Worm (Caenorhabditis elegans) whole organism, dauer: ENCODE results near the gene comt-1.

Source experiments
- unc-62 ChIP-seq: sonication (generic microtip); optimal IDR thresholded peaks from 2 replicates; lab custom pipeline; 2017; ENCODE audit warnings: missing biosample characterization, missing genetic modification reagents, missing genetic modification characterization

Gene comt-1

DNA sequence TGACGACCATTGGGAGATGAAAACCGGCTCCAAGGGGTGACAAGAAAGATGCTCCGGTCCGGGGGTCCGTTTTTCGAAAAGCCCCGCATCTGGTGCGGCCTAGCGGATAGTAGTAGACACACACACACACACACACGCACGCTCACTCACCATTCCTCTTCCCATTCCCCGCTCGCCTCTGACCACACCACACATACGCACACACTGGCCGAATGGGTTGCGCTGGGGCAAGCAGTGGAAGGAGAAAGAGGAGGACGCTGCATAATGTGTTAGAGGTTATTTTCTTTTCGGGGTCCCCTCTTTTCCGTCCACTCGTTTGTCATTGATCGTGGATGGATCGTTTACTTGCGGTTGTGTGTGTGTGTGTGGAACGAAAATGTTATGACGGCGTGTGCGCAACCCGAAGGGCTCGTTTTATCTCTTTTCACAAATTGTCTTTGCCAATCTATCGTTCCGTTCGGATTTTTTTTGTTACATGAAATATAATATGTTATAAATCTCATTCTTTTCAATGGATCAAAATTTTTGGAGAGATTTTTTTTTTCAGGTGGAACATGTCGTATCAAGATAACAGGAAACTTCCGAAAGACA, 23.1 kb upstream of the comt-1 start, which contains the start of gene vang-1:
vang-1 (plus strand) TSS at position 541 of the 591 bp plus-strand sequence.
- TF ChIP-seq unc-62 (GFP tag; lab: Kevin White, UChicago), result no peak

DNA sequence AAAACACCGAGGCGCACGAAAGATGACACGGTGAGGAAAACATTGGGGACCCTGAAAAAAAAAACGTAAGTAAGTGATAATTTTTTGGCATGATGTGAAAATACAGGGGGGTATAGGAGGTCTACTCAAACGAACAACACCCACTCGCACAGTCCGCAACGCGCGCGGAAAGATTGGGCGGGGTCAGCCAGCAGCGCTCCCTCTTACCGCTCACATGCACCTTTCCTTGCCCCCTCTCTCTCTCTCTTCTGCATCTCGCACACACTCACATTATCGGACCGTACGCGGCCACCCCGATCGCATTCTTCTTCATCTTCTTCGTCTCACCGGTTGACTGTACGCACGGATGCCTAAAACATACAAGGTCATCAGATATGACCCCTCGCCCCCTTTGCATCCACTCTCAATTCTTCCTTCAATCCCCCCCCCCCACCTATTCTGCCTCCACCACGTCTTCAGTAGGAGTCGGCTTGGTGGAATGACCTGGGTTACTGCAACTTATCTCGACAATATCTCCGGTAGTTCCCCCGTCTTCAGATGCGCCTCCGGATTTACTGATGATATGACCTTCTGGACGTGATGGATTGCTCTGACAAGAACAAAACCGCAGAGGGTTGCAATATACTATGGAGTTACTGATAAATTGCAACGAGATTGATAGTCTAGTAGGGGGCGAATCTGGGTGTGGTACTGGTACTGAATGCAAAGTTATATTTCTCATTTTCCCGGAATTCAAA, 17.4 kb upstream of the comt-1 start, which contains the start of gene F53B3.5:
F53B3.5 (minus strand) TSS at position 51 of the 737 bp plus-strand sequence.
- TF ChIP-seq unc-62 (GFP tag; lab: Kevin White, UChicago), result no peak

DNA sequence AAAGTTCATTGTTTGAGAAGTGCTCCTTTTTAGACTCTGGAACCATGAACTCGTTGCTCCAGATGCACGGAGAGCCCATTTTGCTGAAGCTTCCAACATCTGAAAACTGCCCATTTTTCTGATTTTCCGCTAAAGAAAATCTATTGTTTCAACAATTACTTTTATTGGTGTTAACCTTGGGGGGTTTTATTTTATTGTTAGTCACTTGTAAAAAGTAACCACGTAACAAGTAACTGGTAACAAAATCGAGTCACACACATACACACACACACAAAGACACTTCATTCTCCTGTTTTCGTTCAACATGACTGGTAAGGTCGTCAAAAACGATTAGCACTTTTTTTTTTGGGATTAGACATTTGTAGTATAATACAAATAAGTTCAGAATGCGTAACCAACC, 15.2 kb upstream of the comt-1 start:
- no peak for TF ChIP-seq unc-62 (GFP tag; lab: Kevin White, UChicago)

DNA sequence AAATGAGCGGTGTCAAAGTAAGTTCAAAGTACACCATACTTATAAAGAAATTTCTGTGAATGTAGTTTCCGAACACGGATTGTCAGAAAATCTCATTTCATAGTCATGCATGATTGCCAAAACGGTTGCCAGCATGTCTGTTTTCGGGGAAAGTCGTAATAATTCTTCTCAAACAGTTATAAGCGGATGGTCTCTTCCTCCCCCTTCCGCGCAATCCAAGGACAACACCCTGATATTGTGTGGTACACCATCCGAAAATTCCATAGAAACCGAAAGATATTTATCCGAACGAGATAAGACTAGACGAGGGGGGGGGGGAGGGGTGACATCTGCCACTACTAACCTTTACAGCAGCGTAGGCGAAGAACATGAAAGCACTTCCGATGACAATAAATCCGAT, 12.3 kb upstream of the comt-1 start:
- no peak for TF ChIP-seq unc-62 (GFP tag; lab: Kevin White, UChicago)

DNA sequence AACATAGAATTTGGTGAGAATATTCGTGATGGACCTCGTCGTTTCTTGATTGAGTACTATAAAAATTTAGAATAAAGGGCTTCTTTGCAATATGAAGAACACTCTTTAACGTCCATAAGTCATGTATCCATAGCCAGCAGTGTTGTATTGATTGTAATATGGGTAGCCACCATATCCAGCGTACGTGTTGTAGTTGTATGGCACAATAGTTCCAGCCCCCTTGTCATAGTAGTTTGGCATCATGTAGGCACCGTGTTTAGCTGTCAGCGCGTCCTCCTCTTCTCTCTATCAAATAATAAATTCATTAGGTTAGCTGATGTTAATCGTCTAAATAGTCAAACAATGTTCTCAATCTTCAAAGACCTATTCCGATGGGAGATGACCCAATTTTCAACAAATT, 11.0 kb upstream of the comt-1 start:
- no peak for TF ChIP-seq unc-62 (GFP tag; lab: Kevin White, UChicago)

DNA sequence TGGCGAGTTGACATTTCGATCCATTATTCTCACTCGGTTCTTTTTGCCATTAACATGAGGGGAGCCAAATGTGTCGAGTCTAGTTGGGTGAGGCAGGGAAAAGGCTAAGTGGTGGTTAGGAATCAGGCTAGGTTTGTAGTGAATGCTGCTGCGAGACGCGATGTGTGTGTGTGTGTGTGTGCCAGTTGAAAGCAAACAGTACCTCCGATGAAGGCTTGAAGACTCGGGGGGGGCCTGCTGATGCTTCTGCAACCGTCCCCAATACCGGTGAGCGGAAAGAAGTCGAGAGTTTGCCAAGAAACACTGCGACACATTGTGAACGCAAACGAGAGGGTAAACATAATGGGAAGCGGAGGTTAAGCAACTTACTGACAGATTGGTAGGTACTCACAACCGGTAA, 8.8 kb upstream of the comt-1 start, which contains the start of gene F53B3.3:
F53B3.3 (minus strand) TSS at position 101 of the 400 bp plus-strand sequence.
- no peak for TF ChIP-seq unc-62 (GFP tag; lab: Kevin White, UChicago)

DNA sequence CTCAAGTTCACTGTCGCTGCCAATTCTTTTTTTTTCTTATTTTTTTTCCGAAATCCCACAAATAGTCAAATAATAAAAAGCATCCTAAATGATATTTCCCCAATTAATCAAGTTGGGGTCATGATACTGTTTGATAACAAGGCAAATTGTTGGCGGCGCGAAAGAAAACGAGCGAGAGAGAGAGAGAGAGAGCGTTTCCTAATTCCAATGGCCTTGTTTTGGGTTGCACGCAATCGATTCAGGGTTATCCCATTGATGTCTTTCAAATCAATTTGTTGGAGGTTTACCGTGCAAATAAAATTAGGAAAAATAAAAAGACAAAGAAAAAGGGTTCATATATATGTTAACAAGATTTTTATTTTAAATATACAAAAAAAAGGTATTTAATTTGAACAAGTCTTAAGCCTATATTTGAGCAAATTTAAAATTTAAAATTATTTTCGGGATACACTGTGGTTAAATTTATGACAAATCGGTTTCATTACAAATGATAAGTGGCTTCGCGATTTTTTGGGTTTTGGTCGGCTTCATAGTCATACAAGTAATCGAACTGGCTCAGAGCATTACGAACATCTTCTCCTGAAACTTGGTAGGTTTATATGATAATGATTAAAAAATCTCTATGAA, 3.4 kb upstream of the comt-1 start:
- TF ChIP-seq unc-62 (GFP tag; lab: Kevin White, UChicago), result no peak

DNA sequence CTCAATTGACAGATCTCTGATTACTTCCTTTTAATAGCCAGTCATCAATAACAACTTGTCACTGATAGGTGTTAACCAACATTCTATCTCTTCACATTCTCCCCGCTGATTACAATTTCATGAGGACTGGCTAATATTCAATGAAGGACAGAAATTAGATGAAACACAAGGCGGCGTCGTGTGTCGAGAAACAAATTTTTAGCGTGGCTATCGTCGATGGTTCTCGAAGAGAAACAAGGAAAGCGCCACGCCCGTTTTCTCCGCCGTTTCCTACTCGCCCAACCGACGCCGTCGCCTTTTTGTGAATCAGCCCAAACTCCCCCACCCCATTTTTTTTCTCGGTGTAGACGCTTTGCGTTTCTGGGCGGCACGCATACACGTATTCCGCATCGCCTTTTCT, 1.7 kb upstream of the comt-1 start, which contains the start of gene F53B3.6:
F53B3.6 (plus strand) TSS at position 284 of the 400 bp plus-strand sequence.
- TF ChIP-seq unc-62 (GFP tag; lab: Kevin White, UChicago), result no peak

DNA sequence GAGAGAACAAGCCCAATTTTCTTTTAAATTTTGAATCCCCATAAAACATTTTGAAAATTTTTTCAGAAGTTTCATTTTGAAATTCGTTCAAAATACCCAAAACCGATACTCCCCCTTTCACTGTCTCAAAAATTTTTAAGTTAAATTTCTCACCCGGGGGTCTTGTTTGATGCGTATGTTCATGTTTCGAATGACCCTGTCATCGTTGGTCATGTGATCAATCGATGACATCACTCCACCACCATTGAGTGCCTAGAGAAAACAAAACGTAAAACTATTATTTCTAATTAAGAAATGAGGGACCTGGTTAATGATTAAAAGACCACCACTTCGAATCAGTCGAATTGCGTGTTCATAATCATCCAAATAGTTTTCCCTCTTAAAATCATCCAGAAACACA, 3.9 kb downstream of the comt-1 start:
- TF ChIP-seq unc-62 (GFP tag; lab: Kevin White, UChicago), result no peak

DNA sequence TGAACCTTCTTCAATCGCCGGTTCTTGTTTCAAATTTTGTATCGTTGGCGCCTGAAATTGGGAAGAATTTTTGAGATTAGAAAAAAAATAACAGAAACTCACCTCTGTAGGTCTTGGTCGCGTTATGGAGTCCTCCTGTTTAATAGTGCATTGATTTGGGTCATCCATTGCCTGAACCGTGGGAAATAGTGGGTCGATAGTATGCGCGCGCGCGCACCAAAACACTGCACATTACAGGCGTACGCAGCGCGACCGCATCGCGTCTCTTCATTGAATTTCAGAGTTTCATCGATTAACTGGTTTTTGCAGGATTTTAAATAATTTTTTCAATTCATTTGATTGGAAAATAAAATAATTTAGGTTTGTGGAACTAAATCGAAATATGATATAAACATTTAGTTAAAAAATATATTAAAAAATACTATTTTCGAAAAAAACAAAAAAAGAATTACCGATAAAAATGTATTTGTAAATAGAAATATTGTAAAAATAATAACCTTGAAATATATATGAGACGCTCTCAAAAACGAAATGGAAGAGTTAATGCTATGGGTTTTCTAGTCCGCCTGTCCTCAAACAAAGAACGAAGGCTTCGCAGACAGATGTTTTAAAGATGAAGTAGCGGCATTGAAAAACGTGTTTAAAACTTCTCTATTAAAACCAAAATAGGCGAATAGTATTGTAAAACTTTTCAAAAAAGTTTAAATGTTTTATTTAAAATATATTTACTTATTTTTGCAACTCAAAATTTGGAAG, 5.0 kb downstream of the comt-1 start, which contains the start of gene tra-4:
tra-4 (minus strand) TSS at position 534 of the 756 bp plus-strand sequence.
- TF ChIP-seq unc-62 (GFP tag; lab: Kevin White, UChicago), result no peak

DNA sequence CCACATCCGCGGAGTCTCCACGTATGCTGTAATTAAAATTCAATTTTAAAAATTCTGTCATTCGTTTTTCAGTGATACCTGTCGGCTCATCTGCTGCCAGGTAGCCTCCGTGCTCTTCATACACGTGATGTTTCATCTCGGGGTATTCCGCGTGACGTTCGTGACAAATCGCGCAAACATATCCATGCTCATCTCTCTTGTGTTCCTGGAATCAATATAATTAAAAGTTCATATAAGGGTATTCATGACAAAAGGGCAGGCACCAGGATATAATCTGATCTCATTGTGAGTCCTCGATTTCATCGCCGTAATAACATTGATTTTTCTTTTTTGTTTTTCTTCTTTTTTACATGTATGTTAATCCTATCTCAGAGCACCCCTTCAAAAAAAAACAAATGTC, 8.3 kb downstream of the comt-1 start:
- no peak for TF ChIP-seq unc-62 (GFP tag; lab: Kevin White, UChicago)

DNA sequence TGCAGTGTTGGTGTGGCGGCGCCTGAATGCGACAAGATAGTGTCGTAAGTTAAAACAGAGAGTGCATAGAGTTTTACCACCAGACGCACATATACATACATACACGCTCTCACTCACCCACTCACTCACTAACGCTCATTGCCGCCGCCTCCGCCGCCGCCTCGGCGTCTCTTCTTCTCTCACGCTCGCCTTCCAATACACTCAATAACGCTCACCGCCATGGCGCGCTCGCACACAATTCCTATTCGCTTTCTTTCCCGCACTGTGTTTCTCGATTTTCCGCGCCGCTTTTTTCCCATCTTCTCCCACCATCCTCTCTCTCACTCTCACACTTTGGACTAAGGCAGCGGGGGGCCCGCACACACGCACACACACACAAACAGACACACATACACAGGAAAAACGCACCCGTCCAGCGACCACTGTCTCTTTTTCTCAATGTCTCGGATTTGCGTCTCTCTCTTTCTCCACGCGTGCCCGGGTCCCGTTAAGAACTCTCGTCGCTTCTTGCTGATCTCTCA, 9.8 kb downstream of the comt-1 start, which contains the start of gene kin-29:
kin-29 (minus strand) TSS at position 51 of the 521 bp plus-strand sequence.
- no peak for TF ChIP-seq unc-62 (GFP tag; lab: Kevin White, UChicago)

DNA sequence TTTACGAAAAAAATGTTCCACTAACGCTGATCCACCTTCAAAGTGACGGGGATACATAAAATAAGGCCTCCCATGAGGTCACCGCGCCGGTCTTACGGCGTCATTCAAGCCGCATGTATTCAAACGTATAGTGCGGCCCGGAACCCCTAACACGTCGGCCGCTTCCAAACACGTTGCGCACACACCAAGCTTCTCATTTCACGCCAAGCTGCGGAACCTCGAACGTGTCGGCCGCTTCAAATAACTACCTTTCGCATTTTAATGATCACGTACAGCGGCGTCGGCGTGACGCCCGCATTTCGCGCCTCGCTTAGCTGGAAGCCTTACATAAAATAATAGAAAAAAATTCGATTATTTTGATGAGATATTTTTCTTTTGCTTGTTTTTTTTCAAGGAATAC, 18.8 kb downstream of the comt-1 start:
- TF ChIP-seq unc-62 (GFP tag; lab: Kevin White, UChicago), result no peak

DNA sequence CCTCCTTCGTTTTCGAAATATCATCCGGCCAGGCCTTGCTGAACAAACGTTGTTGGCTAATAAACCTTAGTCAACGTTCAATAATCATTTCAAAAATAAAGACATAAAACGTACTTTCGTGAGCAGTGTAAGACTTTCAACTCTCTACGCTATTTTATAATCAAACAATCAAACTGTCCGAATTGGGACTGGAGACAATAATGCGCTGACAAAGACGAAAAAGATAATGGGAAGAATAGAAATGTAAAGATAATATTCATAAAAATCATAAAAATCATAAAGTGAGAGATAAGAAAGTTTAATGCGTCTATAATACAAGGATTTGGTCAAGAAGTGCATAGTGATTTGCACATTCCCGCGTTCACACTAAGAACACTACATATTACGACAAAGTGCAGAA, 20.5 kb downstream of the comt-1 start:
- TF ChIP-seq unc-62 (GFP tag; lab: Kevin White, UChicago), result no peak

DNA sequence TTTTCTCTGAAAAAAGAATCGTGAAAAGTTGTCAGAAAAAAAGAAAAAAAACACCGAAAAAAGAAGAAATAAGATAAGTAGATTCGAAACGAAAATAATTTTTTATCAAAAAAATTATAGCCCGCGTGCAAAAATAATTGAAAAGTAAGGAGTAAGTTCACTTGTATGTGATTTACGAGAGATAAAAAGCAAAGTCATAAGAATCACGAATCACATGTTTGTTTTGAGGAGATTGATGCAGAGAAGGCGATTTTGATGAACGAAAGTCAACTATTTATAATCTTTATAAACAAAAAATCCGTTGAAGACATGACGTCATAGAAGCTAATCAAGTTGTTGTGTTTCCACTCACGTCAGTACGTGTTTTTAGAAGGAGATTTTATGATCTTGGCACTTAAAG, 22.0 kb downstream of the comt-1 start, which contains the start of gene Y71H10B.1:
Y71H10B.1 (minus strand) TSS at position 6 of the 400 bp plus-strand sequence.
- no peak for TF ChIP-seq unc-62 (GFP tag; lab: Kevin White, UChicago)
